Fruit fly (Drosophila melanogaster) whole organism, embryonic: ENCODE results near the gene CkIIalpha.

ENCODE experiments used
- CG1024 ChIP-seq: fragments of 200-800 bp; sonication (Bioruptor generic); IDR thresholded peaks from 2 replicates; pipeline ENCODE4 v1.3.6; 2022; ENCODE audit warnings: missing biosample characterization, missing genetic modification characterization
- CG11723 ChIP-seq: fragments of 200-800 bp; sonication (Bioruptor generic); optimal IDR thresholded peaks from 2 replicates; lab custom pipeline; 2017; ENCODE audit warnings: missing biosample characterization, mild to moderate bottlenecking, missing genetic modification characterization
- CG14710 ChIP-seq: fragments of 200-800 bp; sonication (Bioruptor generic); optimal IDR thresholded peaks from 3 replicates; lab custom pipeline; 2019; ENCODE audit warnings: missing biosample characterization, mild to moderate bottlenecking, missing genetic modification characterization, moderate library complexity
- CG15269 ChIP-seq: fragments of 200-800 bp; sonication (Bioruptor generic); optimal IDR thresholded peaks from 2 replicates; lab custom pipeline; 2018; ENCODE audit warnings: missing biosample characterization, mild to moderate bottlenecking, missing genetic modification characterization, moderate library complexity
- CG1602 ChIP-seq: fragments of 200-800 bp; sonication (Bioruptor generic); optimal IDR thresholded peaks from 3 replicates; lab custom pipeline; 2016; ENCODE audit warnings: missing biosample characterization, missing genetic modification characterization
- CG1603 ChIP-seq: fragments of 200-800 bp; sonication (Bioruptor generic); optimal IDR thresholded peaks from 2 replicates; lab custom pipeline; 2019; ENCODE audit warnings: missing biosample characterization, mild to moderate bottlenecking, missing genetic modification characterization, moderate library complexity
- CG16813 ChIP-seq: fragments of 200-800 bp; sonication (Bioruptor generic); IDR thresholded peaks from 3 replicates; pipeline ENCODE4 v1.3.6; 2022; ENCODE audit warnings: missing biosample characterization, missing genetic modification characterization; ENCODE audit not compliant: partially characterized antibody
- CG17802 ChIP-seq: fragments of 200-800 bp; sonication (Bioruptor generic); optimal IDR thresholded peaks from 2 replicates; lab custom pipeline; 2018; ENCODE audit warnings: missing biosample characterization, mild to moderate bottlenecking, missing genetic modification characterization, moderate library complexity
- CG2120 ChIP-seq: fragments of 200-800 bp; sonication (Bioruptor generic); optimal IDR thresholded peaks from 3 replicates; lab custom pipeline; 2016; ENCODE audit warnings: missing biosample characterization, missing genetic modification characterization
- CG2712 ChIP-seq: fragments of 200-800 bp; optimal IDR thresholded peaks from 3 replicates; lab custom pipeline; 2019; ENCODE audit warnings: missing biosample characterization, mild to moderate bottlenecking, missing genetic modification characterization, moderate library complexity
- CG42726 ChIP-seq: fragments of 200-800 bp; sonication (Bioruptor generic); IDR thresholded peaks from 2 replicates; pipeline ENCODE4 v1.3.6; 2022; ENCODE audit warnings: missing biosample characterization, missing genetic modification characterization; ENCODE audit not compliant: partially characterized antibody
- CG4617 ChIP-seq: fragments of 200-800 bp; sonication (Bioruptor generic); optimal IDR thresholded peaks from 3 replicates; lab custom pipeline; 2016; ENCODE audit warnings: missing biosample characterization, missing genetic modification characterization, borderline replicate concordance
- CG7271 ChIP-seq: fragments of 200-800 bp; sonication (Bioruptor generic); optimal IDR thresholded peaks from 2 replicates; lab custom pipeline; 2018; ENCODE audit warnings: missing biosample characterization, mild to moderate bottlenecking, missing genetic modification characterization, moderate library complexity
- CG8765 ChIP-seq: fragments of 200-800 bp; sonication (Bioruptor generic); IDR thresholded peaks from 2 replicates; pipeline ENCODE4 v1.3.6; 2022; ENCODE audit warnings: missing biosample characterization, missing genetic modification characterization
- CG9437 ChIP-seq: fragments of 200-800 bp; sonication (Bioruptor generic); optimal IDR thresholded peaks from 2 replicates; lab custom pipeline; 2018; ENCODE audit warnings: missing biosample characterization, mild to moderate bottlenecking, missing genetic modification characterization
- CG9727 ChIP-seq: fragments of 200-800 bp; sonication (Bioruptor generic); optimal IDR thresholded peaks from 3 replicates; lab custom pipeline; 2017; ENCODE audit warnings: missing biosample characterization, mild to moderate bottlenecking, missing genetic modification characterization
- CG9876 ChIP-seq: fragments of 200-800 bp; sonication (Bioruptor generic); optimal IDR thresholded peaks from 2 replicates; lab custom pipeline; 2016; ENCODE audit warnings: missing biosample characterization, missing genetic modification characterization
- CoRest ChIP-seq: fragments of 200-800 bp; sonication (Bioruptor generic); optimal IDR thresholded peaks from 3 replicates; lab custom pipeline; 2018; ENCODE audit warnings: missing biosample characterization, mild to moderate bottlenecking, missing genetic modification characterization, moderate library complexity
- Drgx ChIP-seq: fragments of 200-800 bp; sonication (Bioruptor generic); IDR thresholded peaks from 2 replicates; pipeline ENCODE4 v1.3.6; 2022; ENCODE audit warnings: missing biosample characterization, missing genetic modification characterization
- Ets97D ChIP-seq: fragments of 200-800 bp; sonication (Bioruptor generic); optimal IDR thresholded peaks from 3 replicates; lab custom pipeline; 2016; ENCODE audit warnings: missing biosample characterization, missing genetic modification characterization
- GATAe ChIP-seq: fragments of 200-800 bp; sonication (Bioruptor generic); conservative IDR thresholded peaks from 2 replicates; pipeline ENCODE4 v1.3.6; 2022; ENCODE audit warnings: missing biosample characterization, missing genetic modification characterization
- Gsc ChIP-seq: fragments of 200-800 bp; sonication (Bioruptor generic); IDR thresholded peaks from 2 replicates; pipeline ENCODE4 v1.3.6; 2022; ENCODE audit warnings: missing biosample characterization, missing genetic modification characterization
- Hand ChIP-seq: fragments of 200-800 bp; sonication (Bioruptor generic); optimal IDR thresholded peaks from 2 replicates; lab custom pipeline; 2017; ENCODE audit warnings: mild to moderate bottlenecking, missing biosample characterization, missing genetic modification reagents, missing genetic modification characterization
- Lhr ChIP-seq: fragments of 200-800 bp; sonication (Bioruptor generic); optimal IDR thresholded peaks from 3 replicates; lab custom pipeline; 2017; ENCODE audit warnings: mild to moderate bottlenecking, missing biosample characterization, missing genetic modification reagents, missing genetic modification characterization
- Mad ChIP-seq: fragments of 200-800 bp; sonication (Bioruptor generic); optimal IDR thresholded peaks from 2 replicates; lab custom pipeline; 2016; ENCODE audit warnings: missing biosample characterization, missing genetic modification characterization
- Max ChIP-seq: fragments of 200-800 bp; sonication (Bioruptor generic); optimal IDR thresholded peaks from 2 replicates; lab custom pipeline; 2016; ENCODE audit warnings: missing biosample characterization, mild to moderate bottlenecking, missing genetic modification characterization
- Six4 ChIP-seq: fragments of 200-800 bp; sonication (Bioruptor generic); optimal IDR thresholded peaks from 2 replicates; lab custom pipeline; 2016; ENCODE audit warnings: missing biosample characterization, missing genetic modification characterization
- Sry-δ ChIP-seq: fragments of 200-800 bp; sonication (Bioruptor generic); optimal IDR thresholded peaks from 2 replicates; lab custom pipeline; 2016; ENCODE audit warnings: missing biosample characterization, missing genetic modification characterization
- Xrp1 ChIP-seq: fragments of 200-800 bp; sonication (Bioruptor generic); IDR thresholded peaks from 2 replicates; pipeline ENCODE4 v1.3.6; 2022; ENCODE audit warnings: missing biosample characterization, missing genetic modification characterization
- YL-1 ChIP-seq: fragments of 200-800 bp; sonication (Bioruptor generic); optimal IDR thresholded peaks from 3 replicates; lab custom pipeline; 2017; ENCODE audit warnings: missing biosample characterization, mild to moderate bottlenecking, missing genetic modification characterization
- gro ChIP-seq: fragments of 200-800 bp; sonication (Bioruptor generic); optimal IDR thresholded peaks from 2 replicates; lab custom pipeline; 2016; ENCODE audit warnings: missing biosample characterization, missing genetic modification characterization
- kah ChIP-seq: fragments of 200-800 bp; sonication (Bioruptor generic); optimal IDR thresholded peaks from 2 replicates; lab custom pipeline; 2018; ENCODE audit warnings: missing biosample characterization, mild to moderate bottlenecking, missing genetic modification characterization
- luna ChIP-seq: fragments of 200-800 bp; sonication (Bioruptor generic); optimal IDR thresholded peaks from 2 replicates; lab custom pipeline; 2016; ENCODE audit warnings: missing biosample characterization, missing genetic modification characterization
- mld ChIP-seq: fragments of 200-800 bp; sonication (Bioruptor generic); IDR thresholded peaks from 3 replicates; pipeline ENCODE4 v1.3.6; 2022; ENCODE audit warnings: missing biosample characterization, missing genetic modification characterization; ENCODE audit not compliant: partially characterized antibody
- nerfin-1 ChIP-seq: fragments of 200-800 bp; sonication (Bioruptor generic); optimal IDR thresholded peaks from 3 replicates; lab custom pipeline; 2019; ENCODE audit warnings: missing biosample characterization, mild to moderate bottlenecking, missing genetic modification characterization, moderate library complexity
- otp ChIP-seq: fragments of 200-800 bp; sonication (Bioruptor generic); IDR thresholded peaks from 3 replicates; pipeline ENCODE4, ENCODE4 v1.3.6; 2022; ENCODE audit warnings: missing biosample characterization, missing genetic modification characterization
- phol ChIP-seq: fragments of 200-800 bp; sonication (Bioruptor generic); optimal IDR thresholded peaks from 3 replicates; lab custom pipeline; 2018; ENCODE audit warnings: missing biosample characterization, mild to moderate bottlenecking, missing genetic modification characterization, moderate library complexity
- psq ChIP-seq: fragments of 200-800 bp; sonication (Bioruptor generic); optimal IDR thresholded peaks from 2 replicates; lab custom pipeline; 2017; ENCODE audit warnings: missing biosample characterization, missing genetic modification characterization
- row ChIP-seq: fragments of 200-800 bp; sonication (Bioruptor generic); IDR thresholded peaks from 3 replicates; pipeline ENCODE4 v1.3.6; 2022; ENCODE audit warnings: missing biosample characterization, missing genetic modification characterization
- salm ChIP-seq: fragments of 200-800 bp; sonication (Bioruptor generic); optimal IDR thresholded peaks from 2 replicates; lab custom pipeline; 2018; ENCODE audit warnings: missing biosample characterization, mild to moderate bottlenecking, missing genetic modification characterization
- slp2 ChIP-seq: fragments of 200-800 bp; sonication (Bioruptor generic); optimal IDR thresholded peaks from 2 replicates; lab custom pipeline; 2016; ENCODE audit warnings: missing biosample characterization, missing genetic modification characterization
- ssp ChIP-seq: fragments of 200-800 bp; sonication (Bioruptor generic); IDR thresholded peaks from 2 replicates; pipeline ENCODE4 v1.3.6; 2022; ENCODE audit warnings: missing biosample characterization, missing genetic modification characterization
- trem ChIP-seq: fragments of 200-800 bp; optimal IDR thresholded peaks from 3 replicates; lab custom pipeline; 2019; ENCODE audit warnings: missing biosample characterization, mild to moderate bottlenecking, missing genetic modification characterization, moderate library complexity
- twi ChIP-seq: fragments of 200-800 bp; optimal IDR thresholded peaks from 2 replicates; lab custom pipeline; 2019; ENCODE audit warnings: missing biosample characterization, mild to moderate bottlenecking, missing genetic modification characterization, moderate library complexity
- unc-4 ChIP-seq: fragments of 200-800 bp; sonication (Bioruptor generic); IDR thresholded peaks from 2 replicates; pipeline ENCODE4 v1.3.6; 2022; ENCODE audit warnings: missing biosample characterization, missing genetic modification characterization; ENCODE audit not compliant: partially characterized antibody
- zf30C ChIP-seq: fragments of 200-800 bp; sonication (Bioruptor generic); optimal IDR thresholded peaks from 3 replicates; lab custom pipeline; 2018; ENCODE audit warnings: missing biosample characterization, mild to moderate bottlenecking, missing genetic modification characterization

Gene CkIIalpha

dm6 chr3L:23125736-23126135, 28.9 kb downstream of the CkIIalpha start, which contains the start of gene CG33217 (continued):
- peak; percentile 62 for TF ChIP-seq phol
- peak; percentile 61 for TF ChIP-seq YL-1 (GFP tag; lab: Kevin White, UChicago)
- no peak for TF ChIP-seq Gsc
- peak; percentile 29 for TF ChIP-seq CG4617 (GFP tag; lab: Kevin White, UChicago)
- peak; percentile 21 for TF ChIP-seq CG2712
- no peak for TF ChIP-seq Six4 (GFP tag; lab: Kevin White, UChicago)
- TF ChIP-seq gro (GFP tag; lab: Kevin White, UChicago): no peak
- TF ChIP-seq CG8765: no peak
- TF ChIP-seq CG15269 (tag; lab: Kevin White, UChicago): no peak
- TF ChIP-seq row (GFP tag; lab: Robert Waterston, UW): peak; percentile 86
- no peak for TF ChIP-seq CG42726 (GFP tag; lab: Robert Waterston, UW)
- peak; percentile 99 for TF ChIP-seq ssp (GFP tag; lab: Robert Waterston, UW)
- TF ChIP-seq luna (GFP tag; lab: Kevin White, UChicago): no peak
- peak; percentile 28 for TF ChIP-seq CoRest (tag; lab: Kevin White, UChicago)
- TF ChIP-seq CG17802 (tag; lab: Kevin White, UChicago): peak; percentile 99
- peak; percentile 33 for TF ChIP-seq Max (GFP tag; lab: Kevin White, UChicago)
- TF ChIP-seq CG9876: no peak
- TF ChIP-seq GATAe (GFP tag; lab: Robert Waterston, UW): 0 out of 2 replicates have a peak, but pooled peaks have one; percentile 31
- no peak for TF ChIP-seq CG2120 (GFP tag; lab: Kevin White, UChicago)
- TF ChIP-seq Xrp1: no peak
- TF ChIP-seq Sry-δ: peak; percentile 16
- TF ChIP-seq CG9727 (GFP tag; lab: Kevin White, UChicago): no peak
- no peak for TF ChIP-seq salm (tag; lab: Kevin White, UChicago)
- peak; percentile 49 for TF ChIP-seq kah (GFP tag; lab: Kevin White, UChicago)
- peak; percentile 30 for TF ChIP-seq twi (tag; lab: Kevin White, UChicago)
- TF ChIP-seq Ets97D (GFP tag; lab: Kevin White, UChicago): peak; percentile 56
- peak; percentile 98 for TF ChIP-seq CG1603 (tag; lab: Kevin White, UChicago)
- TF ChIP-seq CG16813 (GFP tag; lab: Robert Waterston, UW): 0 out of 3 replicates have a peak, but pooled peaks have one; percentile 16
- TF ChIP-seq CG11723 (GFP tag; lab: Kevin White, UChicago): peak; percentile 98
- TF ChIP-seq Lhr: peak; percentile 80
- TF ChIP-seq CG7271 (tag; lab: Kevin White, UChicago): no peak
- TF ChIP-seq Drgx (GFP tag; lab: Robert Waterston, UW): no peak

- TF ChIP-seq CG17802 (tag; lab: Kevin White, UChicago): peak; percentile 56
- 0 out of 3 replicates have a peak, but pooled peaks have one; percentile 32 for TF ChIP-seq mld (GFP tag; lab: Robert Waterston, UW)
- TF ChIP-seq CG1024 (GFP tag; lab: Robert Waterston, UW): 0 out of 2 replicates have a peak, but pooled peaks have one; percentile 28
- TF ChIP-seq CG11723 (GFP tag; lab: Kevin White, UChicago): peak; percentile 51
- TF ChIP-seq, all 482 proteins: peak for 4; not testable (repeated sequence) for 478
Measured at dm6 chr3L:23147297-23147696, 50.4 kb downstream of the CkIIalpha start.

dm6 chr3L:23150297-23150919, 53.5 kb downstream of the CkIIalpha start, which contains the start of gene Vps11:
TSS of gene Vps11 (minus strand) at chr3L:23150499.
- peak; percentile 99 for TF ChIP-seq CG1603 (tag; lab: Kevin White, UChicago)
- no peak for TF ChIP-seq nerfin-1 (tag; lab: Kevin White, UChicago)
- TF ChIP-seq unc-4 (GFP tag; lab: Robert Waterston, UW): no peak
- peak; percentile 13 for TF ChIP-seq trem (tag; lab: Kevin White, UChicago)
- peak; percentile 97 for TF ChIP-seq CG17802 (tag; lab: Kevin White, UChicago)
- no peak for TF ChIP-seq otp (GFP tag; lab: Robert Waterston, UW)
- no peak for TF ChIP-seq CG1602 (GFP tag; lab: Kevin White, UChicago)
- TF ChIP-seq psq (GFP tag; lab: Kevin White, UChicago): no peak
- no peak for TF ChIP-seq zf30C (GFP tag; lab: Kevin White, UChicago)
- TF ChIP-seq CG14710: peak; percentile 41
- no peak for TF ChIP-seq Mad (GFP tag; lab: Kevin White, UChicago)
- peak; percentile 89 for TF ChIP-seq CG11723 (GFP tag; lab: Kevin White, UChicago)
- peak; percentile 75 for TF ChIP-seq CG4617 (GFP tag; lab: Kevin White, UChicago)
- TF ChIP-seq Hand (GFP tag; lab: Kevin White, UChicago): no peak
- no peak for TF ChIP-seq kah (GFP tag; lab: Kevin White, UChicago)
- peak; percentile 18 for TF ChIP-seq CG9437 (GFP tag; lab: Kevin White, UChicago)
- TF ChIP-seq slp2 (GFP tag; lab: Kevin White, UChicago): no peak
- no peak for TF ChIP-seq Gsc
